Worm (Caenorhabditis elegans): ENCODE data around the gene oac-41.

oac-41 gene

ce11 chrV:9062341-9062740 is 40.4 kb upstream of the oac-41 start, which contains the start of gene C25E10.12:
Gene C25E10.12 (minus strand): TSS chrV:9062441.
- TF ChIP-seq fkh-10 (GFP tag; optimal IDR thresholded peaks at IDR 0.05) = no peak
- no peak for TF ChIP-seq ztf-4 (tag; optimal IDR thresholded peaks at IDR 0.05)
- no peak for TF ChIP-seq nhr-25 (tag; optimal IDR thresholded peaks at IDR 0.05)
- no peak for TF ChIP-seq snpc-4 (tag; optimal IDR thresholded peaks at IDR 0.05)

DNA sequence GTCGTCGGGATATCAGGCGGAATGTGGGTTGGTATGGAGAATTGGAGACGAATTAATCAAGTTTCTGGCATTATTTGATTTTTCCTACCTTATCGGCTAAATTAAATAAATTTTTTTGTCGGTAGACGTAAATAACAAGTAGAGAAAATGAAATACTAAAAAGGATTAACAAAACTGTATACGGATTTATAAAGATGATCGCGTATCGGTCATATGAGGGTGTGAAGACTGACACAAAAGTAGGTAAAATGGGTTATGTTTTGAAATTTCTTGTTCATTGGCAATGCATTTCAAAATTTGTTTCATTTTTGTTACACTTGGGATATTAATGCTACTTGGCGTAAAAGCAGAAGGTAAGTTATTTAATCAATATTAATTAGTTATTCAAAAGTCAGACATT is 37.5 kb upstream of the oac-41 start, which contains the start of the genes C25E10.16 and C25E10.13:
TSS of gene C25E10.16 (minus strand) at position 101 of the 400 bp plus-strand sequence.
TSS of gene C25E10.13 (plus strand) at position 256 of the 400 bp plus-strand sequence.
- TF ChIP-seq nfya-1 (tag; optimal IDR thresholded peaks at IDR 0.05; ENCODE audit: insufficient read depth) = no peak
- no peak for TF ChIP-seq egl-5 (tag; optimal IDR thresholded peaks at IDR 0.05)
- no peak for TF ChIP-seq egl-27 (tag; optimal IDR thresholded peaks at IDR 0.05)
- no peak for TF ChIP-seq ceh-16 (tag; optimal IDR thresholded peaks at IDR 0.05)
- no peak for TF ChIP-seq lin-15B (tag; optimal IDR thresholded peaks at IDR 0.05)
- no peak for TF ChIP-seq hmg-11 (tag; optimal IDR thresholded peaks at IDR 0.05)
- TF ChIP-seq pqm-1 (tag; optimal IDR thresholded peaks at IDR 0.05) = no peak
- TF ChIP-seq R02D3.7 (tag; optimal IDR thresholded peaks at IDR 0.05) = no peak
- no peak for TF ChIP-seq ztf-4 (tag; optimal IDR thresholded peaks at IDR 0.05)
- TF ChIP-seq skn-1 (tag; optimal IDR thresholded peaks at IDR 0.05) = no peak
- no peak for TF ChIP-seq aly-2 (tag; optimal IDR thresholded peaks at IDR 0.05)
- no peak for TF ChIP-seq eor-1 (tag; optimal IDR thresholded peaks at IDR 0.05)
- TF ChIP-seq elt-2 (tag; optimal IDR thresholded peaks at IDR 0.05) = no peak
- no peak for TF ChIP-seq nhr-77 (tag; optimal IDR thresholded peaks at IDR 0.05)

ce11 chrV:9058627-9059026 is 36.6 kb upstream of the oac-41 start, which contains the start of gene C25E10.11:
Gene C25E10.11 (minus strand): TSS chrV:9058727.
- TF ChIP-seq ZK546.5 (tag; optimal IDR thresholded peaks at IDR 0.05) (no peak), nhr-67 (tag; optimal IDR thresholded peaks at IDR 0.05) (no peak), fos-1 (tag; optimal IDR thresholded peaks at IDR 0.05) (no peak), egl-5 (tag; optimal IDR thresholded peaks at IDR 0.05) (no peak), nhr-28 (tag; optimal IDR thresholded peaks at IDR 0.05) (no peak), lin-15B (tag; optimal IDR thresholded peaks at IDR 0.05) (no peak), lsy-12 (tag; optimal IDR thresholded peaks at IDR 0.05) (no peak), ztf-11 (tag; optimal IDR thresholded peaks at IDR 0.05) (no peak), aly-2 (tag; optimal IDR thresholded peaks at IDR 0.05) (no peak), zag-1 (tag; optimal IDR thresholded peaks at IDR 0.05) (no peak), snpc-4 (tag; optimal IDR thresholded peaks at IDR 0.05) (no peak), fkh-2 (tag; optimal IDR thresholded peaks at IDR 0.05) (no peak), ama-1 (optimal IDR thresholded peaks at IDR 0.05) (no peak), eor-1 (tag; optimal IDR thresholded peaks at IDR 0.05) (no peak), unc-39 (tag; optimal IDR thresholded peaks at IDR 0.05) (no peak)

DNA sequence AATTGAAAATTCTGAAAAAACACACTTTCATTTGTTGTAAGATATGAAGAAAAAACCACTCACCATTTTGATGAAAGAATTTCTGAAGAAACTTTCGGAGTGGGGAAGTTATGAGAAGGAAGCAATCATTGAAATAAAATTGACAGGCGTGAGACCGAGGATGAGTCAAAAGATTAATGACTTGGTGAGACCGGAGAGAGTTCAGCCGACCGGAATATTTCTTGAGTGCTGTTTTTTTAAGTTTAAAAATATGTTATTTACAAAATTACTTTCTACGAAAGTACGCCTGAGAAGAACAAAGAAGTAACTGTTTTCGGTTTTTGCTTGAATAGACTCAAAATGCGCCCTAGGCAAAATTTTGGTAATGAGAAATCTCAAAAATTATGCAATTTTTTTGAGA is 34.3 kb upstream of the oac-41 start, which contains the start of gene C25E10.10:
TSS of gene C25E10.10 (minus strand) at position 101 of the 400 bp plus-strand sequence.
- TF ChIP-seq zag-1 (tag; optimal IDR thresholded peaks at IDR 0.05) (no peak), unc-39 (tag; optimal IDR thresholded peaks at IDR 0.05) (no peak), nhr-12 (tag; optimal IDR thresholded peaks at IDR 0.05) (no peak), hmg-11 (tag; optimal IDR thresholded peaks at IDR 0.05) (no peak)

DNA sequence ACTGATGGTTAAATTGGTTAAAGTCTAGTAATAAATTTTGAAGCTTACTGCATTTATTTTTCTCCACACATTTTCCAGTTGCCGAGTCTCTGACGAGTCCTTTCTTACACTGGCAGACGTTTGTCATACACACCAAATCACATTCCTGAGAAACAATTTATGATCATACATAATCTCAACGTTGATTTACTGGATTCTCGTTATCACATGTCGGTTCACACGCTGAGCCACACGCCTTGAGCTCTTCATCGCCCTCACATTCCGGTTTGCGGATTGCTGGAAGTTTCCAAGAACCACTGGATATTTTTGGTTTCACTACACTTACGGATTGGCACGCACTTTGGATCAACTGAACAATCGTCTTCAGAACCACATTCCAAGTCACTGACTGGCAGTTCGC is 33.7 kb upstream of the oac-41 start:
- no peak for TF ChIP-seq tbx-2 (tag; optimal IDR thresholded peaks at IDR 0.05)
- TF ChIP-seq nhr-11 (tag; optimal IDR thresholded peaks at IDR 0.05) = peak; percentile 47

- TF ChIP-seq jun-1 (tag; optimal IDR thresholded peaks at IDR 0.05) = no peak
- no peak for TF ChIP-seq nhr-76 (tag; optimal IDR thresholded peaks at IDR 0.05)
- no peak for TF ChIP-seq fos-1 (tag; optimal IDR thresholded peaks at IDR 0.05)
- TF ChIP-seq ztf-11 (tag; optimal IDR thresholded peaks at IDR 0.05) = no peak
- TF ChIP-seq nhr-23 (tag; optimal IDR thresholded peaks at IDR 0.05) = no peak
- no peak for TF ChIP-seq elt-2 (tag; optimal IDR thresholded peaks at IDR 0.05)
- no peak for TF ChIP-seq nhr-11 (tag; optimal IDR thresholded peaks at IDR 0.05)
- TF ChIP-seq fkh-2 (tag; optimal IDR thresholded peaks at IDR 0.05) = no peak
- TF ChIP-seq nhr-28 (tag; optimal IDR thresholded peaks at IDR 0.05) = no peak
- no peak for TF ChIP-seq mdl-1 (tag; optimal IDR thresholded peaks at IDR 0.05)
- no peak for TF ChIP-seq nhr-12 (tag; optimal IDR thresholded peaks at IDR 0.05)
- TF ChIP-seq daf-12 (tag; optimal IDR thresholded peaks at IDR 0.05) = no peak
- TF ChIP-seq pqm-1 (tag; optimal IDR thresholded peaks at IDR 0.05) = no peak
- no peak for TF ChIP-seq nhr-67 (tag; optimal IDR thresholded peaks at IDR 0.05)
- TF ChIP-seq nhr-25 (tag; optimal IDR thresholded peaks at IDR 0.05) = no peak
- no peak for TF ChIP-seq lsy-12 (tag; optimal IDR thresholded peaks at IDR 0.05)
- TF ChIP-seq zag-1 (tag; optimal IDR thresholded peaks at IDR 0.05) = no peak
- TF ChIP-seq hmg-11 (tag; optimal IDR thresholded peaks at IDR 0.05) = no peak
Measured at ce11 chrV:9054771-9055170, 32.8 kb upstream of the oac-41 start, which contains the start of gene swm-1. Gene swm-1 (minus strand): TSS chrV:9054871.
